Fruit fly (Drosophila melanogaster): ENCODE measurements around the gene Ipp.

dm6 chr3R:13977126-13977991, 18.8 kb downstream of the Ipp start:
- TF ChIP-seq br (GFP tag; optimal IDR thresholded peaks at IDR 0.05) (no peak), psq (GFP tag; optimal IDR thresholded peaks at IDR 0.05) (no peak), Sp1 (GFP tag; optimal IDR thresholded peaks at IDR 0.05) (no peak), pan (optimal IDR thresholded peaks at IDR 0.05) (no peak), Mio (GFP tag; optimal IDR thresholded peaks at IDR 0.05) (no peak), usp (GFP tag; optimal IDR thresholded peaks at IDR 0.05) (no peak), Jra (GFP tag; optimal IDR thresholded peaks at IDR 0.05) (no peak), OdsH (GFP tag; optimal IDR thresholded peaks at IDR 0.05) (no peak), lola (GFP tag; optimal IDR thresholded peaks at IDR 0.05) (no peak), Dfd (GFP tag; optimal IDR thresholded peaks at IDR 0.05) (no peak), ey (GFP tag; optimal IDR thresholded peaks at IDR 0.05) (no peak), fru (GFP tag; optimal IDR thresholded peaks at IDR 0.05) (no peak), h (GFP tag; optimal IDR thresholded peaks at IDR 0.05) (peak; percentile 1)
